Worm (Caenorhabditis elegans) whole organism, early embryonic: ENCODE results near the gene F44E7.9.

ENCODE experiments used
- F13C5.2 ChIP-seq: sonication (generic microtip); optimal IDR thresholded peaks from 2 replicates; lab custom pipeline; 2017; ENCODE audit warnings: mild to moderate bottlenecking, missing genetic modification characterization, inconsistent platforms, missing compliant biosample characterization
- aly-1 ChIP-seq: sonication (generic microtip); optimal IDR thresholded peaks from 2 replicates; lab custom pipeline; 2016; ENCODE audit warnings: missing genetic modification characterization, missing compliant biosample characterization
- ama-1 ChIP-seq: fragments of 150-350 bp; optimal IDR thresholded peaks from 2 replicates; lab custom pipeline; 2014
- ceh-13 ChIP-seq: fragments of 200-800 bp; sonication (Bioruptor generic); optimal IDR thresholded peaks from 2 replicates; lab custom pipeline; 2018; ENCODE audit warnings: mild to moderate bottlenecking, missing genetic modification characterization, missing compliant biosample characterization
- ceh-36 ChIP-seq: sonication (generic microtip); optimal IDR thresholded peaks from 2 replicates; lab custom pipeline; 2016; ENCODE audit warnings: missing genetic modification characterization, inconsistent platforms, missing compliant biosample characterization
- flt-1 ChIP-seq: fragments of 200-800 bp; sonication (Bioruptor generic); IDR thresholded peaks from 2 replicates; pipeline ENCODE4 v1.3.6; 2022; ENCODE audit warnings: missing genetic modification characterization, missing compliant biosample characterization
- hmg-4 ChIP-seq: fragments of 200-800 bp; sonication (Bioruptor generic); optimal IDR thresholded peaks from 2 replicates; lab custom pipeline; 2018; ENCODE audit warnings: mild to moderate bottlenecking, missing genetic modification characterization, missing compliant biosample characterization
- hnd-1 ChIP-seq: sonication (generic microtip); optimal IDR thresholded peaks from 2 replicates; lab custom pipeline; 2016; ENCODE audit warnings: missing genetic modification characterization, missing compliant biosample characterization
- pes-1 ChIP-seq: fragments of 200-800 bp; sonication (Bioruptor generic); IDR thresholded peaks from 2 replicates; pipeline ENCODE4 v1.3.6; 2022; ENCODE audit warnings: missing genetic modification reagents, missing genetic modification characterization, missing compliant biosample characterization
- scrt-1 ChIP-seq: fragments of 200-800 bp; sonication (Bioruptor generic); IDR thresholded peaks from 2 replicates; pipeline ENCODE4 v1.3.6; 2022; ENCODE audit warnings: missing genetic modification characterization, missing compliant biosample characterization
- tbx-11 ChIP-seq: fragments of 200-800 bp; sonication (Bioruptor generic); IDR thresholded peaks from 2 replicates; pipeline ENCODE4 v1.3.6; 2022; ENCODE audit warnings: missing genetic modification characterization, missing compliant biosample characterization
- tbx-37 ChIP-seq: fragments of 200-800 bp; sonication (Bioruptor generic); conservative IDR thresholded peaks from 2 replicates; pipeline ENCODE4 v1.3.6; 2022; ENCODE audit warnings: missing genetic modification reagents, missing genetic modification characterization, missing compliant biosample characterization
- tra-4 ChIP-seq: sonication (generic microtip); optimal IDR thresholded peaks from 2 replicates; lab custom pipeline; 2017; ENCODE audit warnings: missing genetic modification characterization, missing compliant biosample characterization

ce11 chrV:5746237-5746636 is 44.8 kb upstream of the F44E7.9 start:
- TF ChIP-seq ama-1 (lab: Kevin White, UChicago) (no peak), F13C5.2 (tag; lab: Kevin White, UChicago) (no peak), hmg-4 (GFP tag; lab: Kevin White, UChicago) (no peak), ceh-13 (GFP tag; lab: Kevin White, UChicago) (no peak), flt-1 (GFP tag; lab: Robert Waterston, UW) (no peak), hnd-1 (tag; lab: Kevin White, UChicago) (no peak), tbx-11 (GFP tag; lab: Robert Waterston, UW) (no peak), tbx-37 (GFP tag; lab: Robert Waterston, UW) (no peak), aly-1 (tag; lab: Kevin White, UChicago) (no peak), tra-4 (tag; lab: Kevin White, UChicago) (no peak), scrt-1 (GFP tag; lab: Robert Waterston, UW) (no peak), pes-1 (GFP tag; lab: Robert Waterston, UW) (no peak), ceh-36 (no peak)
